Worm (Caenorhabditis elegans) whole organism, L4 larva: ENCODE data around the gene str-38.

Source experiments
- egl-27 ChIP-seq: sonication (generic microtip); optimal IDR thresholded peaks from 3 replicates; lab custom pipeline; 2017; ENCODE audit warnings: missing biosample characterization, missing genetic modification reagents, missing genetic modification characterization
- nhr-28 ChIP-seq: fragments of 150-350 bp; optimal IDR thresholded peaks from 2 replicates; lab custom pipeline; 2014; ENCODE audit warnings: missing biosample characterization, missing genetic modification characterization
- snpc-4 ChIP-seq: fragments of 150-350 bp; optimal IDR thresholded peaks from 2 replicates; lab custom pipeline; 2014; ENCODE audit warnings: missing biosample characterization, missing genetic modification characterization
- zag-1 ChIP-seq: fragments of 150-350 bp; optimal IDR thresholded peaks from 2 replicates; lab custom pipeline; 2014; ENCODE audit warnings: missing biosample characterization, missing genetic modification characterization

DNA sequence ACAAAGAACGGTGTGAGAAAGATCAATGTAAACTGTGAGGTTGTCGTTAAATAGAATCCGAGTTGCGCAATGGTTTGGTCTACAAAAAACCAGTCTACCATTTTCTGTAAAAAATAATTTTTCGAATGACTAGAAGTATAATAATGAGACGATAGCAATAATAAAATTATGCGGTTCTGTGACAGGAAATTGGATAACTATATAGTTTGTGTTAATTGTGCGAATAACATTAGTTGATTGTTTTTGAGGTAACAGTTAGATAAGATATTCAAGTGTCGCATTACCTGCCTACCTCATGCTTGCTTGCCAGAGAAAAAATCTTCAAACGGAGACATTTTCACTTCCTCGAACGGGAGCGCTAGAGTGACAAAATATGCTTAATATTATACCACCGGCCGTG lies 9.7 kb upstream of the str-38 start, which contains the start of gene str-18:
- TF ChIP-seq egl-27 (tag; lab: Kevin White, UChicago) (no peak), snpc-4 (tag; lab: Kevin White, UChicago) (no peak), zag-1 (no peak), nhr-28 (tag; lab: Kevin White, UChicago) (no peak)
